Fruit fly (Drosophila melanogaster): ENCODE measurements around the gene CG3638.

The CG3638 gene

DNA sequence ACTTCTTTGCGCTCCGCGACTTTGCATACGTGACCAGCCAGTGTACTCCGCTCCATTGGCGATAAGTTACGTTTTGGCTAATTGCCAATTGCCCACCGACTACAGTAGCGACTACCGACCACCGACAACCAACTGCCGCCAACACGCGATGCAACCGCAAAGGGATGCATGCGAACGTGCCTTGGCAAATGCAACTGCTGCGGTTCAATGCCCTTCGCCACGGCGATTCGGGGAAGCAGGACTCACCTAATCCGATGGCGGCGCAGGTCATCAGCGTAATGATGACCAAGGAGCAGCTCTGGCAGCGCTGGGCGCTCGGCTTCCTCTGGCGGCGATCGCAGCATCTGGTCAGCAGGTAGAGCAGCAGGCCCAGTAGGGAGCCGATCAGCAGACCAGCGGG lies 10.6 kb downstream of the CG3638 start:
- no peak for TF ChIP-seq Dll (optimal IDR thresholded peaks at IDR 0.05)
- TF ChIP-seq pan (optimal IDR thresholded peaks at IDR 0.05), result no peak
- TF ChIP-seq usp (GFP tag; optimal IDR thresholded peaks at IDR 0.05), result no peak
- no peak for TF ChIP-seq psq (optimal IDR thresholded peaks at IDR 0.05)
- no peak for TF ChIP-seq CG8478 (optimal IDR thresholded peaks at IDR 0.05)
- no peak for TF ChIP-seq EcR (GFP tag; optimal IDR thresholded peaks at IDR 0.05)

DNA sequence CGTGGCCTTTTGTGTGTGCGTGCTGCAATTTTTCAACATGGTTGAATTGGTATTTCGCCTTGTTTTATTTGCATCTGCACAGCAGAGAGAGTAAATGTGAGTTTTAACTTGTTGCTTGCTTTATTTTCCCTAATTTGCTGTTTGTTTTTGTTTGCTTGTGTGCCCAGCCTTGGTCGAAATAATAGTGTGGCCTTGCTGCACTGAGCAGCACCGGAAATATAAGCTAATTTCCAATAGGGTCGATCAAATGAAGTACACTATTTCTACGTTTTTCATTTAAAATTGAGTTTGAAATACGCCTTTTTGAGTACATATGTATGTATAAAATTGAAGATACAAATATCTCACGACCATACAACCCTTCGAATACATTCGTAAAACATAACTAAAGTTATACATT lies 19.8 kb downstream of the CG3638 start:
- TF ChIP-seq EcR (GFP tag; optimal IDR thresholded peaks at IDR 0.05) (no peak), psq (optimal IDR thresholded peaks at IDR 0.05) (no peak), pan (optimal IDR thresholded peaks at IDR 0.05) (no peak)

DNA sequence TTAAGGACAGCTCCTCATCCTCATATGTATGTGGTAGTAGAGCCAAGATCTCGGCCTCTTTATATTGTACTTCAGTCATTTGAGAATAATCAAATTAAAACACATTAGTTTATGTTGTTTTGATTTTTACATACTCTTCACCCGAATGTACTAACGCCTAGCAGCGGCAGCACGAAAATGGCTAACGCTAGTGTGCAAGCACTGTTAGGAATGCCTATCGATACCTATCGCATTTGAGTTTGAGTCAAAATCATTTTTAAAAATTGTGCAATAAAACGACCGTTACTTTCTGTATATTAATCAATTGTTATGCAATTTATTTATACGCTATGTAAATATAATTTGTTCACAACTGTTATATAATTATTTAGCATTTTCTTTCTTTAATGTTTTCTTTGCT lies 21.5 kb downstream of the CG3638 start, which contains the start of gene CG11398:
CG11398 (minus strand) TSS at position 157 of the 400 bp plus-strand sequence.
- TF ChIP-seq EcR (GFP tag; optimal IDR thresholded peaks at IDR 0.05), result no peak
- no peak for TF ChIP-seq CG8478 (optimal IDR thresholded peaks at IDR 0.05)
- TF ChIP-seq usp (GFP tag; optimal IDR thresholded peaks at IDR 0.05), result no peak
- TF ChIP-seq Dll (optimal IDR thresholded peaks at IDR 0.05), result no peak
- TF ChIP-seq pan (optimal IDR thresholded peaks at IDR 0.05), result no peak
- no peak for TF ChIP-seq psq (optimal IDR thresholded peaks at IDR 0.05)

DNA sequence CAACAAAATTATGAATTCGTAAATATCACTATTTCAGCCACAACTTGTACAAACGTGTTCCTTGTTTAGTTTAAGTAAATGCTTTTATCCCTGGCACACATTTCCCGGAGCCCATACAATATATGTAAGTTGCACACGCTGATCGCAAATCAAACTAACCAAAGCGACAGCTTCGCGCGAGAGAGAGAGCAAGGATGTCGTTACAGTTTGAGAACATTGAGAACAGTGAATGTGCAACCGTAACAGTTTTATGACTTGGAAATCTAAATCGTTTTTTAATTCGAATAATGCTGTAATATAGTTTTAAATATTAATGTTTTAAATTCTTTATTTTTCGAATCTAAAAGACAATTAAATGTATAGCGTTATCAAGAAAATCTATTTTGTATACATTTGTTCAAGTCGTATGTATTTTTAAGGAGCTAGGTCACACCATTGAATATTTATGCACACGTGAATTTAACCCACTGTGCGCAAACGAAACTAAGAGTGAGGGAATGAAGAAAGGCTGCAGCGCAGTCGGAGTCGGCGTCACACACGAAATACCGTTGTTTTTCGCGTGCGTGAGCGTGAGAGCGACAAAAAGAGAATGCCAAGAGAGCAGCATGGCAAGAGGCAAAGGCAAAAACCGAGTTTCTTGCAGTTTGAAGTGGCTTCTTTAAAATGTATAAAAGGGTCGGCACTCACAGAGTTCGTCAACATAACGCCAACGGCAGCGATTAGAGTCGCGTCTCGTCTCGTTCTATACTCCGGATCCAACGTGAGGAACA lies 27.0 kb downstream of the CG3638 start, which contains the start of gene CG11382:
CG11382 (plus strand) TSS at position 720 of the 770 bp plus-strand sequence.
- TF ChIP-seq pan (optimal IDR thresholded peaks at IDR 0.05) (no peak), usp (GFP tag; optimal IDR thresholded peaks at IDR 0.05) (no peak), EcR (GFP tag; optimal IDR thresholded peaks at IDR 0.05) (no peak), psq (optimal IDR thresholded peaks at IDR 0.05) (no peak), Dll (optimal IDR thresholded peaks at IDR 0.05) (no peak), CG8478 (optimal IDR thresholded peaks at IDR 0.05) (no peak)

DNA sequence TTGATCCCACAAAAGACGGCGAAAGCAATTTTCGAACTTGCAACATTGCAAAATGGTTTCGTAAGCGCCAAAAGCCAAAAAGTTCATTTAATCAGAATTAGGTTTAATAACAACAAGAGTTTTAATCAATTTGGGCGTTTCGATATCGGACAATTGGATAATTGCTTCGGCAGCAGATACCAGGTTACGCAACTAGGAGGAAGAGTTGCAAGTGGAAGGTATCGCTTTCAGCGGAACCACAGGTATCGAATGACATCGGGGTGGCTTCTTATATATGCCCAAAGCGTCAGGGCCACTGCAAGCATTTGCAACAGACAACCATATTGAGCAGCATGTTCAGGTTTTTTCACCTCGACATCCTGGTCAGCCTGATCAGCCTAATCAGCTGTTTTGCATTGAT lies 30.0 kb downstream of the CG3638 start, which contains the start of gene CG14624:
CG14624 (plus strand) TSS at position 301 of the 400 bp plus-strand sequence.
- TF ChIP-seq EcR (GFP tag; optimal IDR thresholded peaks at IDR 0.05), result no peak
- no peak for TF ChIP-seq usp (GFP tag; optimal IDR thresholded peaks at IDR 0.05)
- TF ChIP-seq CG8478 (optimal IDR thresholded peaks at IDR 0.05), result no peak
- no peak for TF ChIP-seq Dll (optimal IDR thresholded peaks at IDR 0.05)
- TF ChIP-seq pan (optimal IDR thresholded peaks at IDR 0.05), result no peak
- no peak for TF ChIP-seq psq (optimal IDR thresholded peaks at IDR 0.05)

DNA sequence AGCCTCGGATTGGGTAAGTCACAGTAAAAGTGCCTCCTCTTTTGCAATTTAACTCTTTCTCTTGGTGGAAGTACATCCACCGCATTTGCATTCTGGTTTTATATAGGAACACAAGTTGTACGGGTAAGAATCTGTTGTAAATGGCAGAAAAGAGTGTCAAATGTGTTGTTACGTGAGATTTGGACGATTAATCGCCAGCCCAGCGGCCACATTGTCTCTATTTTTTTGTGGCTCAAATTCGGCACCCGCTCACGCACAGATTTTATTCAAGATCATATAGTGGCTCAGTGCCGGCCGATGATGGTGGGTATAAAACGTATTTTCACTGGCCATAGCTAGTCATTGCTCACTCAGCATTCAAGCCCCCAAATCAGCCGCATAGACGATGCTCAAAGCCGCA lies 33.0 kb downstream of the CG3638 start, which contains the start of gene CG11381:
CG11381 (plus strand) TSS at position 301 of the 400 bp plus-strand sequence.
- TF ChIP-seq usp (GFP tag; optimal IDR thresholded peaks at IDR 0.05), result no peak
- TF ChIP-seq psq (optimal IDR thresholded peaks at IDR 0.05), result no peak
- TF ChIP-seq CG8478 (optimal IDR thresholded peaks at IDR 0.05), result no peak
- no peak for TF ChIP-seq EcR (GFP tag; optimal IDR thresholded peaks at IDR 0.05)
- no peak for TF ChIP-seq pan (optimal IDR thresholded peaks at IDR 0.05)
- no peak for TF ChIP-seq Dll (optimal IDR thresholded peaks at IDR 0.05)

DNA sequence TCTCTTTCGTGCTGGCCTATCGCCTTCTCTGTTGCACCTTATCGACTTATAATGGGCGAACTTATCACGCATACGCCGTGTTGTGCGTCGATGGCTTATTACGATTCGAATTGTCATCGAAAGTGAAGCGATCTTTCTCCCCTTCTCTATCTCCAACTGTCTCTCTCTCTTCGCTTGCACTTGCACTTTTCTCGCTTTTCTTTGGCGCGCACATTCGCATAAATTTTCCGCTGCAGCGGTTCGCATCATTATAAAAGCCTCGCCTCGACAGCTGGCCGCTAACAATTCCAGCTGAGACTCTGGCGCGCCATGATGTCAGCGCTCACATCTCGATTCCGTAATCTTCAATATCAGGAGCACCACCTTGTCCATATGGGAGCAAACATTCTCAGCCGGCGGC lies 37.2 kb downstream of the CG3638 start, which contains the start of gene CG14625:
CG14625 (plus strand) TSS at position 301 of the 400 bp plus-strand sequence.
- TF ChIP-seq EcR (GFP tag; optimal IDR thresholded peaks at IDR 0.05) (no peak), psq (optimal IDR thresholded peaks at IDR 0.05) (no peak)

DNA sequence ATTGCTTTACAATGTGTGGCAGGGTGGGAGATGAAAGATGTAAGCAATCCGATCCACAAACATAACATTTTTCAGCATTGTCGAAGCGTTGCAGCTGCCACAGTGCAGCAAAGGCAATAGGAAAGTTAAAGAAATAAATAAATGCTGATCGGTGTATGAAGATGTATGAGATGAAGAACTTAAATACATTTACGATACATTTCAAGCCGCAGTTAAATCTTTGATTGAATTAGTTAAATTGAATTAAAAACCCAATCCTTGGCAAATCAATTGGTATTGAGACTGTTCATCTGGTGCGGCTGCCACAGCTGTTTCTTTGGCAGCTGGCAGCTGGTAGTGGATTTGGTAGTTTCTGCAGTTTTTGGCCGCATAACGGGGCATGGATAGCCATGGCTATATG lies 38.6 kb downstream of the CG3638 start:
- TF ChIP-seq usp (GFP tag; optimal IDR thresholded peaks at IDR 0.05) (no peak), Dll (optimal IDR thresholded peaks at IDR 0.05) (no peak), CG8478 (optimal IDR thresholded peaks at IDR 0.05) (no peak), psq (optimal IDR thresholded peaks at IDR 0.05) (no peak), EcR (GFP tag; optimal IDR thresholded peaks at IDR 0.05) (no peak), pan (optimal IDR thresholded peaks at IDR 0.05) (no peak)

DNA sequence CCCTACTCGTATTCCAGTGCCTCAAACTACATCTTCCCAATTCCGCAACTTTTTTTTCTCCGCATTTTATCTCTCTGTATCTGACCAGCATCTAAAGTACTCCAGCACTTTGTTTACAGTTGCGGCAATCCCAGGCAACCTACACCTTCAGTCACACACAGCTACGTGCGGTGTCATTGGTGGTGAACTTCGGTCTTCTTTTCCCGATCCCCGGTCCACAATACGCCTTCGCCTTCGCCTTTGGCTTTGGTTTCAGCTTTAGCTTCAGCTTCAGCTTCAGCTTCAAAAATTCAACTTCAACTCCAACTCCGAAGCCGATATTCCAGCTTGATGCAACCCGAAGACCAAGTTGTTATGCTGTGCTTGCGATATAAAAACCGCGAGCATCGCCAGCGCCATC lies 45.5 kb downstream of the CG3638 start, which contains the start of gene CG11380:
CG11380 (plus strand) TSS at position 301 of the 400 bp plus-strand sequence.
- TF ChIP-seq CG8478 (optimal IDR thresholded peaks at IDR 0.05), result no peak
- no peak for TF ChIP-seq usp (GFP tag; optimal IDR thresholded peaks at IDR 0.05)
- TF ChIP-seq pan (optimal IDR thresholded peaks at IDR 0.05), result no peak
- no peak for TF ChIP-seq EcR (GFP tag; optimal IDR thresholded peaks at IDR 0.05)

DNA sequence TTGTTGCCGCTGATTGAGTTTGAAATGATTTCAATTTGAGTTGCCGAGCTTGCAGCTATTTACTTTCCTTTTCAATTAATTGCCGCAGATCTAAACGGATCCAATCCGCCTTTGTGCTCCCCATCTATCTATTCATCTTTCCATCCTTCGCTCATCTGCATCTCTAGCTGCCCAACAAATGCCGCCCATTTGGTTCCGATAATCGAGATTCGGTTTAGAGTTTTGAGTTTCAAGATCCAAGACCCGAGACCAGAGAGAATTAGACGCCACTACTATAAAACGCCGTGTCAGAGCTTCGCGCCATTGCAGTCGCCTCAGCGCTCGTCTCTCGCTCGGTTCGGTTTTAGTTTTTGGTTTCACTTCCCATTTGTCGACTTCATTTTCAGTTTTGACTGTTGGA lies 52.0 kb downstream of the CG3638 start, which contains the start of gene CG14626:
CG14626 (plus strand) TSS at position 301 of the 400 bp plus-strand sequence.
- no peak for TF ChIP-seq psq (optimal IDR thresholded peaks at IDR 0.05)
- TF ChIP-seq CG8478 (optimal IDR thresholded peaks at IDR 0.05), result no peak
- no peak for TF ChIP-seq usp (GFP tag; optimal IDR thresholded peaks at IDR 0.05)
- no peak for TF ChIP-seq EcR (GFP tag; optimal IDR thresholded peaks at IDR 0.05)
- TF ChIP-seq Dll (optimal IDR thresholded peaks at IDR 0.05), result no peak
- no peak for TF ChIP-seq pan (optimal IDR thresholded peaks at IDR 0.05)

DNA sequence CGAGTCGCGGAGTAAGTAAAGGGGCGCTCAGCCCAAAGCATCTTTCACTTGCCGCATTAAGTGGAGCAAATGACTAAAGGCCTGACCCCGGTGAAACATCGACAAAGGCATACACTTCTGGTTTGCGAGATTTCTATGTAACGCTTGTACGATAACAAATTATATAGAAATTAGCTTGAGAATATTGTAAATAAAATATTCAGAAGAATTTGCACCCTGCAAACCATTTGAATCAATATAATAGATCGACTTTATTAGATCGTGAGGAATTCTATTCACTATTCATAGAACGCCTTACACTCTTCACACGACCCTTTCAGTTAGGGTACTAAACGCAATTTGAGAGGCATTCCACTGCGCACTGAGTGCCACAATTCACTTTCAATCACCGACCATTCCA lies 52.7 kb downstream of the CG3638 start:
- TF ChIP-seq usp (GFP tag; optimal IDR thresholded peaks at IDR 0.05), result no peak
- TF ChIP-seq pan (optimal IDR thresholded peaks at IDR 0.05), result no peak
- no peak for TF ChIP-seq psq (optimal IDR thresholded peaks at IDR 0.05)
- TF ChIP-seq Dll (optimal IDR thresholded peaks at IDR 0.05), result no peak
- no peak for TF ChIP-seq EcR (GFP tag; optimal IDR thresholded peaks at IDR 0.05)
- no peak for TF ChIP-seq CG8478 (optimal IDR thresholded peaks at IDR 0.05)

DNA sequence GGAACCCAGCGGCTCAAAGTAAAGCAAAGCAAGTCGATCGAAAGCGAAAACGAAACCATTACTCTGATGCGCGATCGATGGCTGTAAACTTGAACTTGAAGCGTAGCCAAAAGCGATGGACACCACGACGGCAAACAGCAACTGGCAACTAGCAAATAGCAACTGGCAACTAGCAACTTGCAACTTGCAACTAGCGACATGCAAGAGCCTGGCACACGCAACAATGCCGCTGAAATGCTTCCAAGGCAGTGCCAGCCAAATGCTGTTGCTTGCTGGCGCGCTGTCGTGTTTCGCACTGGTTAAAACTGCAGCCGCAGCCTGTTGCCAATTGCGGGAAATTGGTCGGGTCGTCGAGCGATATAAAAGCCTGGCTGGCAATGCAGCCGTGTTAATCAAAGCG lies 55.2 kb downstream of the CG3638 start, which contains the start of gene CG14627:
CG14627 (plus strand) TSS at position 301 of the 400 bp plus-strand sequence.
- TF ChIP-seq psq (optimal IDR thresholded peaks at IDR 0.05), result no peak
- TF ChIP-seq EcR (GFP tag; optimal IDR thresholded peaks at IDR 0.05), result no peak
- TF ChIP-seq Dll (optimal IDR thresholded peaks at IDR 0.05), result no peak
- no peak for TF ChIP-seq pan (optimal IDR thresholded peaks at IDR 0.05)
- no peak for TF ChIP-seq CG8478 (optimal IDR thresholded peaks at IDR 0.05)
- TF ChIP-seq usp (GFP tag; optimal IDR thresholded peaks at IDR 0.05), result no peak
